Fruit fly (Drosophila melanogaster) whole organism, pupa: Measurements from ENCODE around the gene CG3534.

Experiments used
- CG12605 ChIP-seq: fragments of 200-800 bp; sonication (Bioruptor generic); IDR thresholded peaks from 2 replicates; pipeline ENCODE4 v1.3.6; 2022; ENCODE audit warnings: missing biosample characterization, missing genetic modification characterization
- CG13204 ChIP-seq: fragments of 200-800 bp; sonication (Bioruptor generic); optimal IDR thresholded peaks from 2 replicates; lab custom pipeline; 2018; ENCODE audit warnings: missing biosample characterization, mild to moderate bottlenecking, missing genetic modification characterization, moderate library complexity
- CG15710 ChIP-seq: fragments of 200-800 bp; sonication (Bioruptor generic); optimal IDR thresholded peaks from 2 replicates; lab custom pipeline; 2018; ENCODE audit warnings: missing biosample characterization, mild to moderate bottlenecking, missing genetic modification characterization, moderate library complexity
- CG34367 ChIP-seq: fragments of 200-800 bp; sonication (Bioruptor generic); optimal IDR thresholded peaks from 2 replicates; lab custom pipeline; 2018; ENCODE audit warnings: missing biosample characterization, mild to moderate bottlenecking, missing genetic modification characterization
- CG4496 ChIP-seq: fragments of 200-800 bp; sonication (Bioruptor generic); IDR thresholded peaks from 3 replicates; pipeline ENCODE4 v1.3.6; 2022; ENCODE audit warnings: missing biosample characterization, missing genetic modification characterization
- CG8159 ChIP-seq: fragments of 200-800 bp; sonication (Bioruptor generic); optimal IDR thresholded peaks from 3 replicates; lab custom pipeline; 2018; ENCODE audit warnings: missing biosample characterization, mild to moderate bottlenecking, missing genetic modification characterization, moderate library complexity
- CG9948 ChIP-seq: fragments of 200-800 bp; sonication (Bioruptor generic); optimal IDR thresholded peaks from 2 replicates; lab custom pipeline; 2018; ENCODE audit warnings: missing biosample characterization, mild to moderate bottlenecking, missing genetic modification characterization, moderate library complexity
- D1 ChIP-seq: fragments of 200-800 bp; sonication (Bioruptor generic); optimal IDR thresholded peaks from 2 replicates; lab custom pipeline; 2018; ENCODE audit warnings: missing biosample characterization, mild to moderate bottlenecking, missing genetic modification characterization, moderate library complexity
- EcR ChIP-seq: fragments of 200-800 bp; sonication (Bioruptor generic); optimal IDR thresholded peaks from 3 replicates; lab custom pipeline; 2019; ENCODE audit warnings: missing biosample characterization, missing genetic modification characterization, mild to moderate bottlenecking, moderate library complexity, missing genetic modification reagents
- Pif1A ChIP-seq: fragments of 200-800 bp; sonication (Bioruptor generic); optimal IDR thresholded peaks from 3 replicates; lab custom pipeline; 2016; ENCODE audit warnings: missing biosample characterization, missing genetic modification characterization
- Pif1B ChIP-seq: fragments of 200-800 bp; sonication (Bioruptor generic); optimal IDR thresholded peaks from 3 replicates; lab custom pipeline; 2016; ENCODE audit warnings: missing biosample characterization, missing genetic modification characterization
- Snoo ChIP-seq: fragments of 200-800 bp; sonication (Bioruptor generic); optimal IDR thresholded peaks from 3 replicates; lab custom pipeline; 2017; ENCODE audit warnings: missing biosample characterization, mild to moderate bottlenecking, missing genetic modification characterization, inconsistent platforms

- TF ChIP-seq EcR (GFP tag; lab: Kevin White, UChicago) (peak; percentile 82), CG12605 (no peak), Snoo (no peak), Pif1A (no peak), CG8159 (tag; lab: Kevin White, UChicago) (peak; percentile 37), CG13204 (no peak), CG9948 (tag; lab: Kevin White, UChicago) (no peak), CG15710 (tag; lab: Kevin White, UChicago) (no peak), D1 (no peak), Pif1B (no peak), CG4496 (GFP tag; lab: Robert Waterston, UW) (0 out of 3 replicates have a peak, but pooled peaks have one; percentile 8), CG34367 (tag; lab: Kevin White, UChicago) (no peak)
Measured at dm6 chr3R:17002218-17003110, 6.2 kb downstream of the CG3534 start, which contains the start of the genes Sf3a1 and Irc.
